Worm (Caenorhabditis elegans): ENCODE results near the gene M04B2.6.

The M04B2.6 gene

ce11 chrIV:11524241-11524692 is 13.7 kb upstream of the M04B2.6 start, which contains the start of gene mep-1 (continued):
- no peak for TF ChIP-seq tlf-1 (GFP tag; optimal IDR thresholded peaks at IDR 0.05)
- TF ChIP-seq Y79H2A.3 (GFP tag; conservative IDR thresholded peaks at IDR 0.05), result no peak
- no peak for TF ChIP-seq akir-1 (GFP tag; optimal IDR thresholded peaks at IDR 0.05)
- no peak for TF ChIP-seq sea-2 (GFP tag; IDR thresholded peaks at IDR 0.05)
- peak in 1 of 3 experiments; percentile 5 for TF ChIP-seq lin-35 (GFP tag; optimal IDR thresholded peaks at IDR 0.05)
- no peak for TF ChIP-seq ceh-79 (tag; optimal IDR thresholded peaks at IDR 0.05)
- TF ChIP-seq F23B12.7 (tag; optimal IDR thresholded peaks at IDR 0.05; ENCODE audit: insufficient read depth), result no peak
- TF ChIP-seq ztf-28 (GFP tag; IDR thresholded peaks at IDR 0.05), result peak; percentile 50; the same call in 1 of the 2 replicates
- TF ChIP-seq fkh-3 (tag; optimal IDR thresholded peaks at IDR 0.05), result no peak
- no peak for TF ChIP-seq xnd-1 (tag; optimal IDR thresholded peaks at IDR 0.05)
- 0 out of 2 replicates have a peak, but pooled peaks have one; percentile 23 for TF ChIP-seq rcor-1 (GFP tag; IDR thresholded peaks at IDR 0.05)
- no peak for TF ChIP-seq unc-130 (GFP tag; optimal IDR thresholded peaks at IDR 0.05)
- TF ChIP-seq attf-3 (GFP tag; conservative IDR thresholded peaks at IDR 0.05), result peak; percentile 60
- TF ChIP-seq hlh-26 (GFP tag; conservative IDR thresholded peaks at IDR 0.05), result no peak
- no peak for TF ChIP-seq F57C9.4 (tag; optimal IDR thresholded peaks at IDR 0.05)
- no peak for TF ChIP-seq T07F8.4 (tag; optimal IDR thresholded peaks at IDR 0.05)
- peak; percentile 63; the same call in 1 of the 2 replicates for TF ChIP-seq nfyb-1 (GFP tag; IDR thresholded peaks at IDR 0.05)
- TF ChIP-seq F37B4.10 (GFP tag; IDR thresholded peaks at IDR 0.05), result no peak
- TF ChIP-seq tbp1 (GFP tag; optimal IDR thresholded peaks at IDR 0.05), result no peak
- TF ChIP-seq athp-1 (tag; optimal IDR thresholded peaks at IDR 0.05), result peak; percentile 8
- no peak for TF ChIP-seq ztf-18 (tag; optimal IDR thresholded peaks at IDR 0.05)
- TF ChIP-seq efl-1 (GFP tag; optimal IDR thresholded peaks at IDR 0.05), result no peak
- peak; percentile 19; the same call in 1 of the 2 replicates for TF ChIP-seq pbrm-1 (GFP tag; IDR thresholded peaks at IDR 0.05)
- peak; percentile 44 for TF ChIP-seq lin-54 (GFP tag; optimal IDR thresholded peaks at IDR 0.05)
- TF ChIP-seq mxl-1 (tag; optimal IDR thresholded peaks at IDR 0.05), result peak; percentile 1
- TF ChIP-seq K12H6.12 (tag; optimal IDR thresholded peaks at IDR 0.05), result peak; percentile 50
- peak; percentile 76 for TF ChIP-seq ceh-27 (GFP tag; optimal IDR thresholded peaks at IDR 0.05)
- TF ChIP-seq zim-3 (tag; optimal IDR thresholded peaks at IDR 0.05), result peak; percentile 50
- no peak for TF ChIP-seq nhr-179 (tag; optimal IDR thresholded peaks at IDR 0.05)
- 0 out of 2 replicates have a peak, but pooled peaks have one; percentile 23 for TF ChIP-seq ceh-100 (GFP tag; IDR thresholded peaks at IDR 0.05)
- TF ChIP-seq ceh-91 (GFP tag; IDR thresholded peaks at IDR 0.05), result 0 out of 2 replicates have a peak, but pooled peaks have one; percentile 30
- peak; percentile 14 for TF ChIP-seq lin-40 (tag; optimal IDR thresholded peaks at IDR 0.05)
- TF ChIP-seq hrde-1 (tag; optimal IDR thresholded peaks at IDR 0.05; ENCODE audit: borderline replicate concordance), result peak; percentile 11
- TF ChIP-seq ztf-22 (GFP tag; optimal IDR thresholded peaks at IDR 0.05), result no peak
- no peak for TF ChIP-seq Y95B8A.8 (GFP tag; IDR thresholded peaks at IDR 0.05)
- TF ChIP-seq atf-7 (tag; optimal IDR thresholded peaks at IDR 0.05), result no peak
- TF ChIP-seq aptf-2 (GFP tag; conservative IDR thresholded peaks at IDR 0.05), result no peak
- peak; percentile 41 for TF ChIP-seq F52B5.7 (tag; optimal IDR thresholded peaks at IDR 0.05)
- peak; percentile 30; the same call in 1 of the 2 replicates for TF ChIP-seq cebp-1 (GFP tag; IDR thresholded peaks at IDR 0.05)
- peak; percentile 51 for TF ChIP-seq cebp-1 (tag; optimal IDR thresholded peaks at IDR 0.05)
- TF ChIP-seq somi-1 (GFP tag; optimal IDR thresholded peaks at IDR 0.05), result no peak
- no peak for TF ChIP-seq chd-7 (tag; optimal IDR thresholded peaks at IDR 0.05)
- no peak for TF ChIP-seq ets-4 (GFP tag; optimal IDR thresholded peaks at IDR 0.05)
- TF ChIP-seq dpff-1 (tag; optimal IDR thresholded peaks at IDR 0.05), result no peak
- peak; percentile 38 for TF ChIP-seq nhr-80 (tag; optimal IDR thresholded peaks at IDR 0.05)
- TF ChIP-seq Y67H2A.10 (GFP tag; conservative IDR thresholded peaks at IDR 0.05), result no peak
- TF ChIP-seq snpc-3.4 (tag; optimal IDR thresholded peaks at IDR 0.05), result no peak
- TF ChIP-seq ztf-6 (GFP tag; IDR thresholded peaks at IDR 0.05), result no peak
- no peak for TF ChIP-seq sptf-2 (GFP tag; optimal IDR thresholded peaks at IDR 0.05)

All from whole organism, young adult.